Worm (Caenorhabditis elegans): ENCODE data around the gene srx-47.

- no peak for TF ChIP-seq lin-11 (tag; optimal IDR thresholded peaks at IDR 0.05)
- TF ChIP-seq nhr-77 (tag; optimal IDR thresholded peaks at IDR 0.05) = no peak
- TF ChIP-seq sem-4 (tag; optimal IDR thresholded peaks at IDR 0.05) = no peak
- TF ChIP-seq snpc-4 (tag; optimal IDR thresholded peaks at IDR 0.05) = no peak
- no peak for TF ChIP-seq elt-1 (tag; optimal IDR thresholded peaks at IDR 0.05)
- TF ChIP-seq aly-2 (tag; optimal IDR thresholded peaks at IDR 0.05) = no peak
- no peak for TF ChIP-seq nhr-23 (tag; optimal IDR thresholded peaks at IDR 0.05)
- TF ChIP-seq R02D3.7 (tag; optimal IDR thresholded peaks at IDR 0.05) = no peak
These were observed 21.1 kb upstream of the srx-47 start, which contains the start of gene K07B1.4 for ce11 chrV:9328670-9329069.

Data from whole organism, L2 larva.